Worm (Caenorhabditis elegans): ENCODE data around the gene slc-17.5.

slc-17.5 gene

DNA sequence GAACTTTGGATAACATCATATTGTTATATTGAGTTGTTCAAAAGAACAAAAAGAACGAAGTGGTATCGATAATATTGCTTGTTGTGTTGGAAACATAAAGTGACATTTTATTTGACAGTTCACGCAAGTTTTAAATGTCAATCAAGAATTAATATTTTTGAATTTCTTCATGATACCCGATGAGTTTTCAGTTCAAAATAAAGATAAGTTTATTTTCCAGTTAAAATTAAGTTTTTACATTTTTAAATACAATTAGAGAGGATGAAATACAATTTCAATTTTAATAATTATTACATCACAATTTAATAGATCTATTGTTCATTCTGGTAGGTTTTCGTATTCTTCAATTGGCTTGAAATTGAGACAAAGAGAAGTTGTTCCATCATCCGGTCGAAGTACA, 12.8 kb upstream of the slc-17.5 start, which contains the start of gene W02D7.4:
TSS of gene W02D7.4 (minus strand) at position 101 of the 400 bp plus-strand sequence.
- no peak for TF ChIP-seq odd-2 (tag; optimal IDR thresholded peaks at IDR 0.05)
- TF ChIP-seq ceh-6 (GFP tag; optimal IDR thresholded peaks at IDR 0.05) = no peak
- no peak for TF ChIP-seq ceh-9 (tag; optimal IDR thresholded peaks at IDR 0.05)
- TF ChIP-seq sox-4 (tag; optimal IDR thresholded peaks at IDR 0.05) = no peak
- no peak for TF ChIP-seq ceh-24 (tag; optimal IDR thresholded peaks at IDR 0.05)
- TF ChIP-seq ceh-22 (tag; optimal IDR thresholded peaks at IDR 0.05) = no peak
- no peak for TF ChIP-seq elt-4 (tag; optimal IDR thresholded peaks at IDR 0.05)
- TF ChIP-seq syd-9 (tag; optimal IDR thresholded peaks at IDR 0.05) = no peak
- no peak for TF ChIP-seq pros-1 (tag; optimal IDR thresholded peaks at IDR 0.05)
- no peak for TF ChIP-seq unc-86 (tag; optimal IDR thresholded peaks at IDR 0.05)
- TF ChIP-seq che-1 (tag; optimal IDR thresholded peaks at IDR 0.05) = no peak
- TF ChIP-seq fax-1 (tag; optimal IDR thresholded peaks at IDR 0.05) = no peak
- no peak for TF ChIP-seq hlh-30 (tag; optimal IDR thresholded peaks at IDR 0.05; ENCODE audit: insufficient read depth)
- TF ChIP-seq C38D4.7 (GFP tag; optimal IDR thresholded peaks at IDR 0.05) = no peak
- TF ChIP-seq pha-2 (tag; optimal IDR thresholded peaks at IDR 0.05) = no peak
- no peak for TF ChIP-seq gmeb-2 (tag; optimal IDR thresholded peaks at IDR 0.05)
- no peak for TF ChIP-seq fkh-10 (GFP tag; optimal IDR thresholded peaks at IDR 0.05)
- TF ChIP-seq lin-11 (tag; optimal IDR thresholded peaks at IDR 0.05) = no peak
- no peak for TF ChIP-seq ttx-3 (tag; optimal IDR thresholded peaks at IDR 0.05)

DNA sequence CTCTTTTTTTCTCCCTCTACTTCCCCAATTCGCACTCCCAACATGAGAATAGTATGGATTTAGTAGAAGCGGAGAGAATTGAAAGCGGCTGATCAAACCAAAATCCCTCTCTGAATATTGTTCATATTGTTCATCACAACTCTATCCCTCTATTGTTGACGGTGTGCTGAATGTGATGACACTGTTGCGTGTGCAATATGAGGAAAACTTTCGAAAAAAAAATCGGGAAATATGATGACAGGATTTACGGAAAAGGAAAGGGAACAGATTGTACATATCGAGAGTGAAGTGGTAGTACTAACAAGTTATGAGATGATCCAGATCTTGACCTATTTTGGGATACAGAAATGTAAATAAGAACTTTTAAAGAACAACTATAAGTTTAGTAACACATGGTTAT, 11.2 kb upstream of the slc-17.5 start, which contains the start of gene smex-1:
TSS of gene smex-1 (minus strand) at position 101 of the 400 bp plus-strand sequence.
- no peak for TF ChIP-seq nhr-232 (tag; optimal IDR thresholded peaks at IDR 0.05)
- no peak for TF ChIP-seq F13H6.1 (tag; optimal IDR thresholded peaks at IDR 0.05)
- TF ChIP-seq ama-1 (optimal IDR thresholded peaks at IDR 0.05) = no peak
- no peak for TF ChIP-seq ceh-22 (tag; optimal IDR thresholded peaks at IDR 0.05)
- no peak for TF ChIP-seq fkh-10 (GFP tag; optimal IDR thresholded peaks at IDR 0.05)
- no peak for TF ChIP-seq rnt-1 (tag; optimal IDR thresholded peaks at IDR 0.05)
- no peak for TF ChIP-seq syd-9 (tag; optimal IDR thresholded peaks at IDR 0.05)
- TF ChIP-seq nhr-11 (tag; optimal IDR thresholded peaks at IDR 0.05) = no peak
- TF ChIP-seq ceh-9 (tag; optimal IDR thresholded peaks at IDR 0.05) = no peak

DNA sequence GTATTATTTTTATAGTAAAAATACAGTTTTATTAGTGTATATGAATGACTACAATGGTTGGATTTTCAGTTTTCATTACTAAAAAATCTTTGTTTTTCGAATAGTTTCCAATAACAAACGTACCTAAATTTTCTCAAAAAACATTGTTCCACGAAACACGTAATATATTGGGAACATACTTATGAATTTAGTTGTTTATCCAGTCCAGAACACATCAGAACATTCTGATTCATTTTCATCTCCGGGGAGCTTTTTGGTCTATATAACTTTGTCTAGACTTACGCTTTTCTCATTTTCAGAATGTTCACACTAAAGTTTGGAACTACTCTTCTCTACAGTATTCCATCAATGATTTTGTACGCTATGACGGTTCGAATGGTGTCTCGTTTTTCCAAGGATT, 7.1 kb upstream of the slc-17.5 start, which contains the start of gene srg-33:
TSS of gene srg-33 (plus strand) at position 301 of the 400 bp plus-strand sequence.
- TF ChIP-seq unc-3 (GFP tag; conservative IDR thresholded peaks at IDR 0.05) = no peak
- TF ChIP-seq unc-3 (tag; optimal IDR thresholded peaks at IDR 0.05) = no peak
- TF ChIP-seq ref-2 (tag; optimal IDR thresholded peaks at IDR 0.05) = no peak
- TF ChIP-seq ceh-18 (tag; optimal IDR thresholded peaks at IDR 0.05) = no peak
- no peak for TF ChIP-seq ttx-3 (tag; optimal IDR thresholded peaks at IDR 0.05)
- TF ChIP-seq ceh-22 (tag; optimal IDR thresholded peaks at IDR 0.05) = no peak
- TF ChIP-seq hlh-6 (tag; optimal IDR thresholded peaks at IDR 0.05) = no peak
- no peak for TF ChIP-seq pqm-1 (tag; optimal IDR thresholded peaks at IDR 0.05)
- TF ChIP-seq ets-4 (tag; optimal IDR thresholded peaks at IDR 0.05) = no peak
- TF ChIP-seq fkh-10 (GFP tag; optimal IDR thresholded peaks at IDR 0.05) = no peak
- no peak for TF ChIP-seq ztf-16 (tag; optimal IDR thresholded peaks at IDR 0.05)
- no peak for TF ChIP-seq hlh-13 (GFP tag; optimal IDR thresholded peaks at IDR 0.05)
- no peak for TF ChIP-seq T23F11.4 (GFP tag; optimal IDR thresholded peaks at IDR 0.05)
- TF ChIP-seq unc-42 (tag; optimal IDR thresholded peaks at IDR 0.05) = no peak

DNA sequence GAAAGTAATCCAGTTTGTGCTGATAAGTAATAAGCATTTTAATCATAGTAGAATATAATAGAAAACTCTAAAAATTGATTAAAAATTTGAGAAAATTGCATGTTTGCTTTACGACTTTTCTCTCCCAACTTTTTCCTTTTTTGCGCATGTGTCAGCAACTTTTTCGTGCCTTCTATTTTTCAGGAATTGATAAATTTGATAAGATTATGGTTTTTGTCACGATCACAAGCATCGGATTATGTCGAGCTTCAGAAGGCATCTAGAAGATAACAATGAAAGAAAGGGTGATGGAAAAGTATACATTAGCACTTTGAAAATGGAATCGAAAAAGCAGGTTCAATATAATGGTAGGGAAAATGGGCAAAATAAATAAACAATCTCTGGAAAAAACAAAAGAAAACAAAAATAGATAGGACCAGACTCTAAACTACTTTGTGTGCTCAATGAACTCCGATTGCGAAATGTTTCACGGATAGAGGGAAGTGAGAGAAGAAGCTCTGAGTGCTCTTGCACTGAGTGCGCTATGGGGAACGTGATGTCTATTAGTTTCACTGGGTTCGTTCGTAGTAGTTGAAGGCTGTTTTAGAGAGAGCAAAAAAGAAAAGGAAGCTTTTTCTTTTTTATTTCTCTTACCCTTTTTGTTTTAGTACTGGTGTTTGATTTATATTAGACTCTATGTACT, 3.6 kb upstream of the slc-17.5 start:
- no peak for TF ChIP-seq C38D4.7 (GFP tag; optimal IDR thresholded peaks at IDR 0.05)
- TF ChIP-seq ztf-16 (tag; optimal IDR thresholded peaks at IDR 0.05) = no peak
- TF ChIP-seq ceh-34 (tag; optimal IDR thresholded peaks at IDR 0.05) = no peak
- no peak for TF ChIP-seq ceh-31 (tag; optimal IDR thresholded peaks at IDR 0.05)
- no peak for TF ChIP-seq pha-2 (tag; optimal IDR thresholded peaks at IDR 0.05)
- no peak for TF ChIP-seq hlh-13 (GFP tag; optimal IDR thresholded peaks at IDR 0.05)
- no peak for TF ChIP-seq eyg-1 (tag; optimal IDR thresholded peaks at IDR 0.05)
